Worm (Caenorhabditis elegans) whole organism, early embryonic: ENCODE measurements around the gene trx-2.

Experiments
- B0310.2 ChIP-seq: sonication (generic microtip); optimal IDR thresholded peaks from 2 replicates; lab custom pipeline; 2016; ENCODE audit warnings: mild to moderate bottlenecking, missing genetic modification characterization, missing compliant biosample characterization
- aly-1 ChIP-seq: sonication (generic microtip); optimal IDR thresholded peaks from 2 replicates; lab custom pipeline; 2016; ENCODE audit warnings: missing genetic modification characterization, missing compliant biosample characterization
- ama-1 ChIP-seq: fragments of 150-350 bp; optimal IDR thresholded peaks from 2 replicates; lab custom pipeline; 2014
- ceh-13 ChIP-seq: fragments of 200-800 bp; sonication (Bioruptor generic); optimal IDR thresholded peaks from 2 replicates; lab custom pipeline; 2018; ENCODE audit warnings: mild to moderate bottlenecking, missing genetic modification characterization, missing compliant biosample characterization
- flt-1 ChIP-seq: fragments of 200-800 bp; sonication (Bioruptor generic); IDR thresholded peaks from 2 replicates; pipeline ENCODE4 v1.3.6; 2022; ENCODE audit warnings: missing genetic modification characterization, missing compliant biosample characterization
- hmg-4 ChIP-seq: fragments of 200-800 bp; sonication (Bioruptor generic); optimal IDR thresholded peaks from 2 replicates; lab custom pipeline; 2018; ENCODE audit warnings: mild to moderate bottlenecking, missing genetic modification characterization, missing compliant biosample characterization
- scrt-1 ChIP-seq: fragments of 200-800 bp; sonication (Bioruptor generic); IDR thresholded peaks from 2 replicates; pipeline ENCODE4 v1.3.6; 2022; ENCODE audit warnings: missing genetic modification characterization, missing compliant biosample characterization
- sea-1 ChIP-seq: fragments of 200-800 bp; sonication (Bioruptor generic); conservative IDR thresholded peaks from 2 replicates; pipeline ENCODE4 v1.3.6; 2022; ENCODE audit warnings: missing genetic modification characterization, missing compliant biosample characterization
- tbx-11 ChIP-seq: fragments of 200-800 bp; sonication (Bioruptor generic); IDR thresholded peaks from 2 replicates; pipeline ENCODE4 v1.3.6; 2022; ENCODE audit warnings: missing genetic modification characterization, missing compliant biosample characterization

ce11 chrV:10358238-10358637 is 43.8 kb downstream of the trx-2 start, which contains the start of gene ttll-15:
- TF ChIP-seq sea-1 (GFP tag; lab: Robert Waterston, UW) (no peak), aly-1 (tag; lab: Kevin White, UChicago) (no peak), B0310.2 (tag; lab: Kevin White, UChicago) (no peak), ceh-13 (GFP tag; lab: Kevin White, UChicago) (no peak), ama-1 (no peak), hmg-4 (GFP tag; lab: Kevin White, UChicago) (no peak), tbx-11 (GFP tag; lab: Robert Waterston, UW) (no peak), flt-1 (no peak), scrt-1 (GFP tag; lab: Robert Waterston, UW) (no peak)
